Worm (Caenorhabditis elegans): ENCODE measurements around the gene srw-6.

- TF ChIP-seq lir-3 (tag; optimal IDR thresholded peaks at IDR 0.05; ENCODE audit: poor library complexity) (no peak), fkh-10 (GFP tag; optimal IDR thresholded peaks at IDR 0.05) (no peak), unc-98 (GFP tag; IDR thresholded peaks at IDR 0.05) (no peak), efl-1 (optimal IDR thresholded peaks at IDR 0.05) (no peak), efl-1 (GFP tag; optimal IDR thresholded peaks at IDR 0.05 in 1 of 2) (no peak), hlh-17 (GFP tag; optimal IDR thresholded peaks at IDR 0.05; ENCODE audit: borderline replicate concordance) (no peak), nhr-71 (tag; optimal IDR thresholded peaks at IDR 0.05) (peak; percentile 78), tbx-2 (tag; optimal IDR thresholded peaks at IDR 0.05) (no peak)
Observed at ce11 chrV:3855916-3856315, 47.5 kb downstream of the srw-6 start.
